Worm (Caenorhabditis elegans) whole organism, young adult: ENCODE data around the gene brap-2.

ENCODE experiments used
- B0019.2 ChIP-seq: fragments of 200-800 bp; sonication (Bioruptor generic); conservative IDR thresholded peaks from 2 replicates; pipeline ENCODE4 v1.3.6; 2022; ENCODE audit warnings: missing genetic modification reagents, missing genetic modification characterization, missing compliant biosample characterization
- B0261.1 ChIP-seq: sonication (generic microtip); optimal IDR thresholded peaks from 2 replicates; lab custom pipeline; 2016; ENCODE audit warnings: mild to moderate bottlenecking, missing genetic modification characterization, moderate library complexity, missing compliant biosample characterization
- F10E7.11 ChIP-seq: sonication (generic microtip); optimal IDR thresholded peaks from 2 replicates; lab custom pipeline; 2017; ENCODE audit warnings: mild to moderate bottlenecking, missing genetic modification characterization, moderate library complexity, missing compliant biosample characterization
- F22D6.2 ChIP-seq: sonication (generic microtip); optimal IDR thresholded peaks from 2 replicates; lab custom pipeline; 2016; ENCODE audit warnings: mild to moderate bottlenecking, missing genetic modification characterization, missing compliant biosample characterization
- F33H1.4 ChIP-seq: fragments of 200-800 bp; sonication (Bioruptor generic); IDR thresholded peaks from 2 replicates; pipeline ENCODE4 v1.3.6; 2022; ENCODE audit warnings: missing genetic modification reagents, missing genetic modification characterization, missing compliant biosample characterization
- F55B11.4 ChIP-seq: sonication (generic microtip); optimal IDR thresholded peaks from 2 replicates; lab custom pipeline; 2016; ENCODE audit warnings: missing compliant biosample characterization, missing genetic modification characterization, borderline replicate concordance; ENCODE audit not compliant: insufficient read depth
- K11D2.4 ChIP-seq: fragments of 200-800 bp; sonication (Bioruptor generic); IDR thresholded peaks from 2 replicates; pipeline ENCODE4 v1.3.6; 2022; ENCODE audit warnings: missing genetic modification reagents, missing genetic modification characterization, missing compliant biosample characterization
- K12H6.12 ChIP-seq: fragments of 200-800 bp; sonication (Bioruptor generic); optimal IDR thresholded peaks from 2 replicates; lab custom pipeline; 2018; ENCODE audit warnings: mild to moderate bottlenecking, missing genetic modification characterization, missing compliant biosample characterization
- ZK185.1 ChIP-seq: sonication (generic microtip); optimal IDR thresholded peaks from 2 replicates; lab custom pipeline; 2016; ENCODE audit warnings: mild to moderate bottlenecking, missing genetic modification characterization, missing compliant biosample characterization; ENCODE audit not compliant: poor library complexity, severe bottlenecking
- aptf-2 ChIP-seq: fragments of 200-800 bp; sonication (Bioruptor generic); conservative IDR thresholded peaks from 2 replicates; pipeline ENCODE4 v1.3.6; 2022; ENCODE audit warnings: missing genetic modification reagents, missing genetic modification characterization, missing compliant biosample characterization
- aptf-3 ChIP-seq: fragments of 200-800 bp; sonication (Bioruptor generic); IDR thresholded peaks from 2 replicates; pipeline ENCODE4 v1.3.6; 2022; ENCODE audit warnings: missing genetic modification characterization, missing compliant biosample characterization
- attf-3 ChIP-seq: fragments of 200-800 bp; sonication (Bioruptor generic); conservative IDR thresholded peaks from 2 replicates; pipeline ENCODE4 v1.3.6; 2022; ENCODE audit warnings: missing genetic modification reagents, missing genetic modification characterization, missing compliant biosample characterization
- attf-5 ChIP-seq: fragments of 200-800 bp; sonication (Bioruptor generic); optimal IDR thresholded peaks from 2 replicates; lab custom pipeline; 2018; ENCODE audit warnings: mild to moderate bottlenecking, missing genetic modification characterization, missing compliant biosample characterization
- attf-6 ChIP-seq: fragments of 200-800 bp; sonication (Bioruptor generic); IDR thresholded peaks from 2 replicates; pipeline ENCODE4 v1.3.6; 2022; ENCODE audit warnings: missing genetic modification reagents, missing genetic modification characterization, missing compliant biosample characterization
- cebp-1 ChIP-seq, 2 experiments: fragments of 200-800 bp in 1 of 2; sonication (Bioruptor generic) in 1 of 2; sonication (generic microtip) in 1 of 2; IDR thresholded peaks in 1 of 2; optimal IDR thresholded peaks in 1 of 2; 2 replicates each; pipeline versions ENCODE4 v1.3.6 to Lab custom; 2017 to 2022; ENCODE audit warnings: missing compliant biosample characterization in 2 of 2, missing genetic modification characterization in 2 of 2, mild to moderate bottlenecking in 1 of 2, missing genetic modification reagents in 1 of 2, moderate library complexity in 1 of 2
- efl-1 ChIP-seq: fragments of 150-350 bp; optimal IDR thresholded peaks from 2 replicates; lab custom pipeline; 2014; ENCODE audit warnings: missing biosample characterization, missing genetic modification reagents, missing genetic modification characterization
- egl-44 ChIP-seq: fragments of 200-800 bp; sonication (Bioruptor generic); IDR thresholded peaks from 2 replicates; pipeline ENCODE4 v1.3.6; 2022; ENCODE audit warnings: missing genetic modification reagents, missing genetic modification characterization, missing compliant biosample characterization
- him-1 ChIP-seq: sonication (generic microtip); optimal IDR thresholded peaks from 2 replicates; lab custom pipeline; 2016; ENCODE audit warnings: missing genotype, missing genetic modification reagents, missing genetic modification characterization, missing compliant biosample characterization
- hlh-26 ChIP-seq: fragments of 200-800 bp; sonication (Bioruptor generic); conservative IDR thresholded peaks from 2 replicates; pipeline ENCODE4 v1.3.6; 2022; ENCODE audit warnings: missing genetic modification reagents, missing genetic modification characterization, missing compliant biosample characterization
- hmg-1.2 ChIP-seq: fragments of 200-800 bp; sonication (Bioruptor generic); IDR thresholded peaks from 2 replicates; pipeline ENCODE4 v1.3.6; 2022; ENCODE audit warnings: missing genetic modification reagents, missing genetic modification characterization, missing compliant biosample characterization
- hrde-1 ChIP-seq: sonication (generic microtip); optimal IDR thresholded peaks from 2 replicates; lab custom pipeline; 2016; ENCODE audit warnings: missing genetic modification characterization, mild to moderate bottlenecking, missing compliant biosample characterization, moderate library complexity, missing genotype, missing genetic modification reagents, borderline replicate concordance
- lin-26 ChIP-seq: fragments of 200-800 bp; sonication (Bioruptor generic); IDR thresholded peaks from 2 replicates; pipeline ENCODE4 v1.3.6; 2022; ENCODE audit warnings: missing genetic modification reagents, missing genetic modification characterization, missing compliant biosample characterization
- lin-35 ChIP-seq, 3 experiments: fragments of 150-350 bp in 2 of 3; sonication (generic microtip) in 1 of 3; optimal IDR thresholded peaks; 2 replicates each; lab custom pipeline; 2014 to 2018; ENCODE audit warnings: missing biosample characterization in 3 of 3, missing genetic modification characterization in 3 of 3, missing genetic modification reagents in 3 of 3
- lin-40 ChIP-seq: sonication (generic microtip); optimal IDR thresholded peaks from 2 replicates; lab custom pipeline; 2016; ENCODE audit warnings: missing genetic modification characterization, mild to moderate bottlenecking, missing compliant biosample characterization, missing genotype, missing genetic modification reagents
- madf-3 ChIP-seq: fragments of 200-800 bp; sonication (Bioruptor generic); IDR thresholded peaks from 2 replicates; pipeline ENCODE4 v1.3.6; 2022; ENCODE audit warnings: missing genetic modification reagents, missing genetic modification characterization, missing compliant biosample characterization
- mel-28 ChIP-seq: sonication (generic microtip); optimal IDR thresholded peaks from 2 replicates; lab custom pipeline; 2016; ENCODE audit warnings: borderline replicate concordance, mild to moderate bottlenecking, missing genetic modification characterization, missing compliant biosample characterization
- nfyb-1 ChIP-seq: fragments of 200-800 bp; sonication (Bioruptor generic); IDR thresholded peaks from 2 replicates; pipeline ENCODE4 v1.3.6; 2022; ENCODE audit warnings: missing genetic modification reagents, missing genetic modification characterization, missing compliant biosample characterization
- nhr-120 ChIP-seq: fragments of 200-800 bp; sonication (Bioruptor generic); IDR thresholded peaks from 2 replicates; pipeline ENCODE4 v1.3.6; 2022; ENCODE audit warnings: missing genetic modification characterization, missing compliant biosample characterization
- nhr-90 ChIP-seq: sonication (generic microtip); optimal IDR thresholded peaks from 2 replicates; lab custom pipeline; 2016; ENCODE audit warnings: missing genotype, mild to moderate bottlenecking, missing genetic modification characterization, missing compliant biosample characterization
- pbrm-1 ChIP-seq: fragments of 200-800 bp; sonication (Bioruptor generic); IDR thresholded peaks from 2 replicates; pipeline ENCODE4 v1.3.6; 2022; ENCODE audit warnings: missing genetic modification reagents, missing genetic modification characterization, missing compliant biosample characterization
- pha-4 ChIP-seq: fragments of 150-350 bp; sonication (generic microtip); optimal IDR thresholded peaks from 2 replicates; lab custom pipeline; 2014; ENCODE audit warnings: missing biosample characterization, missing genetic modification reagents, missing genetic modification characterization
- repo-1 ChIP-seq: sonication (generic microtip); optimal IDR thresholded peaks from 2 replicates; lab custom pipeline; 2017; ENCODE audit warnings: mild to moderate bottlenecking, missing genetic modification characterization, missing compliant biosample characterization
- snpc-1.3 ChIP-seq: sonication (generic microtip); optimal IDR thresholded peaks from 2 replicates; lab custom pipeline; 2017; ENCODE audit warnings: missing genetic modification characterization, mild to moderate bottlenecking, missing compliant biosample characterization, antibody characterized with exemption, moderate library complexity, missing genotype, missing genetic modification reagents; ENCODE audit not compliant: insufficient read depth
- zfh-2 ChIP-seq: fragments of 200-800 bp; sonication (Bioruptor generic); conservative IDR thresholded peaks from 2 replicates; pipeline ENCODE4 v1.3.6; 2022; ENCODE audit warnings: missing genetic modification reagents, missing genetic modification characterization, missing compliant biosample characterization
- ztf-18 ChIP-seq: sonication (generic microtip); optimal IDR thresholded peaks from 2 replicates; lab custom pipeline; 2016; ENCODE audit warnings: missing genotype, mild to moderate bottlenecking, missing genetic modification characterization, missing compliant biosample characterization
- ztf-25 ChIP-seq: fragments of 200-800 bp; sonication (Bioruptor generic); IDR thresholded peaks from 2 replicates; pipeline ENCODE4 v1.3.6; 2022; ENCODE audit warnings: missing genetic modification reagents, missing genetic modification characterization, missing compliant biosample characterization
- ztf-28 ChIP-seq: fragments of 200-800 bp; sonication (Bioruptor generic); IDR thresholded peaks from 2 replicates; pipeline ENCODE4 v1.3.6; 2022; ENCODE audit warnings: missing genetic modification reagents, missing genetic modification characterization, missing compliant biosample characterization
- ztf-6 ChIP-seq: fragments of 200-800 bp; sonication (Bioruptor generic); IDR thresholded peaks from 2 replicates; pipeline ENCODE4 v1.3.6; 2022; ENCODE audit warnings: missing genetic modification reagents, missing genetic modification characterization, missing compliant biosample characterization

Gene brap-2

ce11 chrII:5346350-5346749 is 46.6 kb downstream of the brap-2 start (continued):
- TF ChIP-seq attf-6 (peak; percentile 57; the same call in 1 of the 2 replicates), B0019.2 (GFP tag; lab: Robert Waterston, UW) (peak; percentile 78), aptf-2 (GFP tag; lab: Robert Waterston, UW) (peak; percentile 61; the same call in 1 of the 2 replicates), F33H1.4 (GFP tag; lab: Robert Waterston, UW) (peak; percentile 70), lin-26 (GFP tag; lab: Robert Waterston, UW) (peak; percentile 78), lin-35 (GFP tag; optimal IDR thresholded peaks at IDR 0.05; lab: Kevin White, UChicago) (peak in 1 of 3 experiments; percentile 73), lin-40 (peak; percentile 37), aptf-3 (GFP tag; lab: Robert Waterston, UW) (0 out of 2 replicates have a peak, but pooled peaks have one; percentile 14)
- TF ChIP-seq, all 124 proteins: peak for 51; not testable (repeated sequence) for 73

- no peak for TF ChIP-seq attf-5 (GFP tag; lab: Kevin White, UChicago)
- no peak for TF ChIP-seq pha-4
- no peak for TF ChIP-seq attf-3
- no peak for TF ChIP-seq nhr-90
- TF ChIP-seq F22D6.2 (tag; lab: Kevin White, UChicago), result no peak
- TF ChIP-seq ztf-25, result no peak
- no peak for TF ChIP-seq F10E7.11 (tag; lab: Kevin White, UChicago)
- no peak for TF ChIP-seq pbrm-1
Observed at ce11 chrII:5344775-5345174, 48.2 kb downstream of the brap-2 start, which contains the start of gene F09E5.14. Gene F09E5.14 (minus strand): TSS chrII:5344875.

ce11 chrII:5342412-5342811 is 50.6 kb downstream of the brap-2 start:
- TF ChIP-seq snpc-1.3 (tag; lab: Kevin White, UChicago) (no peak), F55B11.4 (tag; lab: Kevin White, UChicago) (no peak), nfyb-1 (0 out of 2 replicates have a peak, but pooled peaks have one; percentile 1), B0261.1 (no peak)

- TF ChIP-seq zfh-2 (GFP tag; lab: Robert Waterston, UW), result no peak
Observed at ce11 chrII:5341573-5341972, 51.4 kb downstream of the brap-2 start.

ce11 chrII:5340672-5341568 is 52.1 kb downstream of the brap-2 start:
- 0 out of 2 replicates have a peak, but pooled peaks have one; percentile 69 for TF ChIP-seq nfyb-1
- TF ChIP-seq nhr-120 (GFP tag; lab: Robert Waterston, UW), result no peak
- TF ChIP-seq K11D2.4 (GFP tag; lab: Robert Waterston, UW), result peak; percentile 37; the same call in 1 of the 2 replicates
- TF ChIP-seq ztf-28 (GFP tag; lab: Robert Waterston, UW), result no peak
- TF ChIP-seq cebp-1 (GFP tag; IDR thresholded peaks at IDR 0.05; lab: Robert Waterston, UW), result no peak; the same call in 1 of the 2 replicates
- TF ChIP-seq cebp-1 (tag; optimal IDR thresholded peaks at IDR 0.05; lab: Kevin White, UChicago), result peak; percentile 61
- no peak for TF ChIP-seq lin-35 (GFP tag; optimal IDR thresholded peaks at IDR 0.05; lab: Kevin White, UChicago)
- TF ChIP-seq aptf-3 (GFP tag; lab: Robert Waterston, UW), result no peak
- TF ChIP-seq ztf-6 (GFP tag; lab: Robert Waterston, UW), result no peak
- TF ChIP-seq egl-44 (GFP tag; lab: Robert Waterston, UW), result no peak
- no peak for TF ChIP-seq hrde-1 (tag; lab: Kevin White, UChicago)
- TF ChIP-seq mel-28 (tag; lab: Kevin White, UChicago), result no peak
- no peak for TF ChIP-seq efl-1 (GFP tag; lab: Kevin White, UChicago)
- peak; percentile 28 for TF ChIP-seq repo-1 (tag; lab: Kevin White, UChicago)
- TF ChIP-seq B0019.2 (GFP tag; lab: Robert Waterston, UW), result no peak
- TF ChIP-seq K12H6.12, result peak; percentile 5
- no peak for TF ChIP-seq hlh-26 (GFP tag; lab: Robert Waterston, UW)
- peak; percentile 71; the same call in 1 of the 2 replicates for TF ChIP-seq madf-3 (GFP tag; lab: Robert Waterston, UW)
- no peak for TF ChIP-seq hmg-1.2
- TF ChIP-seq ztf-18 (tag; lab: Kevin White, UChicago), result no peak
- TF ChIP-seq ZK185.1 (tag; lab: Kevin White, UChicago), result peak; percentile 8
- no peak for TF ChIP-seq him-1
